Worm (Caenorhabditis elegans) whole organism, L4/young adult: ENCODE measurements around the gene T25D10.4.

Experiments
- dao-5 ChIP-seq: sonication (generic microtip); optimal IDR thresholded peaks from 2 replicates; lab custom pipeline; 2016; ENCODE audit warnings: missing genotype, missing genetic modification characterization, moderate library complexity, missing compliant biosample characterization
- him-1 ChIP-seq: sonication (generic microtip); optimal IDR thresholded peaks from 2 replicates; lab custom pipeline; 2016; ENCODE audit warnings: missing genotype, missing genetic modification reagents, missing genetic modification characterization, missing compliant biosample characterization

- TF ChIP-seq him-1 (tag; lab: Kevin White, UChicago) (no peak), dao-5 (no peak)
Measured at ce11 chrII:6448189-6448588, 38.1 kb upstream of the T25D10.4 start.
